Worm (Caenorhabditis elegans): ENCODE data around the gene F13A2.9.
A peak's percentile ranks its signal among the peaks of the same experiment; 100 is the strongest.

Gene F13A2.9

DNA sequence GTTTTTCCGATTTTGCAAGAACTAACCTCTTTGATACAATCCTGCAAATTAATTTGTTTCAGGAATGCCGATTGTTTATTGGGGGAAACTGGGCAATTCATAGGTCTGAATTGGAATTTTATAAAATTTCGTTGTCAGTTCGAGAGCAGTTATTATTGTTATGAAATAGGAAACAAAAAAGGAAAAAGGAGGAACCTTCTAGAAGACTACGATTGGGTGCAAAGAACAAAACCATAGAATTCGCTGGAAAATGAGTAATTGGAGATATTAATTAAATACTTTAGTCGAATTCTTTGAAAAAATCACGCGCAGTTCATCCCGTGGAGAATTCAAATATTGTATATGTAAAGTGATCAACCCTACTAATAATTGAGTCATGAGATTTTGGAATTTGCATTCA is at the start of gene F13A2.9:
TSS of gene F13A2.9 (minus strand) at position 101 of the 400 bp plus-strand sequence.
- TF ChIP-seq nhr-23 (tag; optimal IDR thresholded peaks at IDR 0.05) (no peak), ceh-9 (tag; optimal IDR thresholded peaks at IDR 0.05) (no peak), ceh-82 (tag; optimal IDR thresholded peaks at IDR 0.05) (no peak), nhr-28 (tag; optimal IDR thresholded peaks at IDR 0.05) (no peak), nhr-67 (tag; optimal IDR thresholded peaks at IDR 0.05) (no peak), elt-2 (tag; optimal IDR thresholded peaks at IDR 0.05) (no peak), eor-1 (tag; optimal IDR thresholded peaks at IDR 0.05) (no peak), elt-3 (tag; optimal IDR thresholded peaks at IDR 0.05) (no peak), nhr-25 (tag; optimal IDR thresholded peaks at IDR 0.05) (no peak), ZK546.5 (tag; optimal IDR thresholded peaks at IDR 0.05) (no peak), lin-39 (tag; optimal IDR thresholded peaks at IDR 0.05) (no peak), nhr-11 (tag; optimal IDR thresholded peaks at IDR 0.05) (no peak), R02D3.7 (tag; optimal IDR thresholded peaks at IDR 0.05) (no peak), ztf-4 (tag; optimal IDR thresholded peaks at IDR 0.05) (no peak), tbx-2 (tag; optimal IDR thresholded peaks at IDR 0.05) (no peak), nfya-1 (tag; optimal IDR thresholded peaks at IDR 0.05; ENCODE audit: insufficient read depth) (no peak), nhr-237 (tag; optimal IDR thresholded peaks at IDR 0.05) (no peak), nhr-76 (tag; optimal IDR thresholded peaks at IDR 0.05) (no peak), lin-15B (tag; optimal IDR thresholded peaks at IDR 0.05) (no peak)

- no peak for TF ChIP-seq ZK546.5 (tag; optimal IDR thresholded peaks at IDR 0.05)
- TF ChIP-seq fos-1 (tag; optimal IDR thresholded peaks at IDR 0.05), result no peak
- TF ChIP-seq sea-2 (GFP tag; optimal IDR thresholded peaks at IDR 0.05), result no peak
- peak; percentile 31 for TF ChIP-seq nhr-25 (tag; optimal IDR thresholded peaks at IDR 0.05)
- TF ChIP-seq jun-1 (tag; optimal IDR thresholded peaks at IDR 0.05), result no peak
Observed at ce11 chrV:4435411-4435981, 48.2 kb upstream of the F13A2.9 start, which contains the start of gene Y47D7A.13. TSS of gene Y47D7A.13 (minus strand) at chrV:4435927.

- no peak for TF ChIP-seq ceh-16 (tag; optimal IDR thresholded peaks at IDR 0.05)
- TF ChIP-seq daf-12 (tag; optimal IDR thresholded peaks at IDR 0.05), result no peak
- TF ChIP-seq sea-2 (GFP tag; optimal IDR thresholded peaks at IDR 0.05), result no peak
- no peak for TF ChIP-seq ceh-28 (tag; optimal IDR thresholded peaks at IDR 0.05)
- TF ChIP-seq eor-1 (tag; optimal IDR thresholded peaks at IDR 0.05), result no peak
- TF ChIP-seq mdl-1 (tag; optimal IDR thresholded peaks at IDR 0.05), result no peak
- no peak for TF ChIP-seq nhr-25 (tag; optimal IDR thresholded peaks at IDR 0.05)
- TF ChIP-seq fos-1 (tag; optimal IDR thresholded peaks at IDR 0.05), result no peak
- no peak for TF ChIP-seq nhr-237 (tag; optimal IDR thresholded peaks at IDR 0.05)
- no peak for TF ChIP-seq fkh-2 (tag; optimal IDR thresholded peaks at IDR 0.05)
- no peak for TF ChIP-seq egl-5 (tag; optimal IDR thresholded peaks at IDR 0.05)
- TF ChIP-seq nhr-11 (tag; optimal IDR thresholded peaks at IDR 0.05), result no peak
- no peak for TF ChIP-seq jun-1 (tag; optimal IDR thresholded peaks at IDR 0.05)
Observed at ce11 chrV:4432783-4433237, 45.5 kb upstream of the F13A2.9 start, which contains the start of gene Y47D7A.15. TSS of gene Y47D7A.15 (minus strand) at chrV:4433187.

DNA sequence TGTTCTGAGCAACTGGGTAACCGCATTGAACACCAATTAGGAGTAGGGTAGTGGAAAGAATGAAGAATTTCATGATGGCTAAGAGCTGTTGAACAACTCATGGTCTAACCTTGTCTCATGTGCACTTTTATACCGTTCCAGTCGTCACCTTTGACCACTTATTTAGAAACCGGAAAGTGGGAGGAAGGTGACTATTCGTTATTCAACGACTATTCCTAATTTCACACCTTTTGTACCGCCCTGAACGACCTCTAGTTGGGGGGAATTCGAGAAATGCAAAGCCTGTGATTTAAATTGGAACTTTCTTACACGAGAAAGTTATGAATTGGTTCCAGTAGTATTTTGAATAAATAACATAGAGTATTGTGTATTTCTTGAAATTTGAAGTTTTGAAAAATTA is 42.3 kb upstream of the F13A2.9 start, which contains the start of gene Y47D7A.12:
TSS of gene Y47D7A.12 (minus strand) at position 101 of the 400 bp plus-strand sequence.
- no peak for TF ChIP-seq ztf-11 (tag; optimal IDR thresholded peaks at IDR 0.05)
- TF ChIP-seq zag-1 (tag; optimal IDR thresholded peaks at IDR 0.05), result no peak
- TF ChIP-seq egl-27 (tag; optimal IDR thresholded peaks at IDR 0.05), result no peak
- TF ChIP-seq ZK546.5 (tag; optimal IDR thresholded peaks at IDR 0.05), result no peak
- no peak for TF ChIP-seq ceh-16 (tag; optimal IDR thresholded peaks at IDR 0.05)
- TF ChIP-seq ceh-28 (tag; optimal IDR thresholded peaks at IDR 0.05), result no peak
- no peak for TF ChIP-seq fkh-2 (tag; optimal IDR thresholded peaks at IDR 0.05)
- TF ChIP-seq egl-5 (tag; optimal IDR thresholded peaks at IDR 0.05), result no peak
- TF ChIP-seq nhr-76 (tag; optimal IDR thresholded peaks at IDR 0.05), result no peak
- TF ChIP-seq ama-1 (optimal IDR thresholded peaks at IDR 0.05), result no peak
- no peak for TF ChIP-seq pqm-1 (tag; optimal IDR thresholded peaks at IDR 0.05)
- no peak for TF ChIP-seq nhr-25 (tag; optimal IDR thresholded peaks at IDR 0.05)

DNA sequence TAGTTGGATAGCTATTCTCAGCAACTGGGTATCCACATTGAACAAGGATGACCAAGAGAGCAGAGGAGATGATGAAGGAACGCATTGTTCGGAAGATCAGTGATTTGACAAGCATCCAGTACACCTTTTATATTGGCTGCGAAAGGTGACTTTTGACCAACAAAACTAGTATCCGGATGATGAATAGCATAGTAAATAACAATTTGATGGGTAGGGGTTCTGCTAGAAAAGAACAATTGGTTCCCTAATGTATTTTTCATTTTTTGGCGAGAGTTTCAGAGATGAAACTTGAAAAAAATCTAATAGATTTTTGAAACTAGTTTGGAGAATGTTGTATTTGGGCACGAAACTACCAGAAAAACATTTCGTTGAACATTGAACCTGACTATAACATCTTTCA is 40.9 kb upstream of the F13A2.9 start, which contains the start of gene Y47D7A.11:
TSS of gene Y47D7A.11 (minus strand) at position 101 of the 400 bp plus-strand sequence.
- TF ChIP-seq pha-4 (tag; optimal IDR thresholded peaks at IDR 0.05) (no peak), tbx-2 (tag; optimal IDR thresholded peaks at IDR 0.05) (no peak), lin-15B (tag; optimal IDR thresholded peaks at IDR 0.05) (no peak), ceh-82 (tag; optimal IDR thresholded peaks at IDR 0.05) (no peak), R02D3.7 (tag; optimal IDR thresholded peaks at IDR 0.05) (no peak), unc-62 (GFP tag; optimal IDR thresholded peaks at IDR 0.05) (no peak), zag-1 (tag; optimal IDR thresholded peaks at IDR 0.05) (no peak), ceh-16 (tag; optimal IDR thresholded peaks at IDR 0.05) (no peak), skn-1 (tag; optimal IDR thresholded peaks at IDR 0.05) (no peak), mdl-1 (tag; optimal IDR thresholded peaks at IDR 0.05) (no peak), sea-2 (GFP tag; optimal IDR thresholded peaks at IDR 0.05) (no peak), lsy-12 (tag; optimal IDR thresholded peaks at IDR 0.05) (no peak), ceh-9 (tag; optimal IDR thresholded peaks at IDR 0.05) (no peak), nhr-237 (tag; optimal IDR thresholded peaks at IDR 0.05) (no peak), snpc-4 (tag; optimal IDR thresholded peaks at IDR 0.05) (no peak), unc-39 (tag; optimal IDR thresholded peaks at IDR 0.05) (no peak), daf-12 (tag; optimal IDR thresholded peaks at IDR 0.05) (no peak)

All from whole organism, L3 larva.